Fruit fly (Drosophila melanogaster) whole organism, embryonic: ENCODE data around the gene Cpr65Au.
A peak's percentile ranks its signal among the peaks of the same experiment; 100 is the strongest.

Source experiments
- Adf1 ChIP-seq: fragments of 200-800 bp; sonication (Bioruptor generic); IDR thresholded peaks from 2 replicates; pipeline ENCODE4 v1.3.6; 2022; ENCODE audit warnings: missing biosample characterization, missing genetic modification characterization
- Antp ChIP-seq: fragments of 200-800 bp; sonication (Bioruptor generic); optimal IDR thresholded peaks from 3 replicates; lab custom pipeline; 2016; ENCODE audit warnings: missing biosample characterization, missing genetic modification characterization
- Bdp1 ChIP-seq: fragments of 200-800 bp; sonication (Bioruptor generic); optimal IDR thresholded peaks from 3 replicates; lab custom pipeline; 2016; ENCODE audit warnings: missing biosample characterization, missing genetic modification characterization
- CG10366 ChIP-seq: fragments of 200-800 bp; sonication (Bioruptor generic); IDR thresholded peaks from 2 replicates; pipeline ENCODE4 v1.3.6; 2022; ENCODE audit warnings: missing biosample characterization, missing genetic modification characterization
- CG11093 ChIP-seq: fragments of 200-800 bp; sonication (Bioruptor generic); IDR thresholded peaks from 3 replicates; pipeline ENCODE4 v1.3.6; 2022; ENCODE audit warnings: missing biosample characterization, missing genetic modification characterization
- CG11456 ChIP-seq: fragments of 200-800 bp; sonication (Bioruptor generic); IDR thresholded peaks from 3 replicates; pipeline ENCODE4 v1.3.6; 2022; ENCODE audit warnings: missing biosample characterization, missing genetic modification characterization
- CG12769 ChIP-seq: fragments of 200-800 bp; sonication (Bioruptor generic); optimal IDR thresholded peaks from 2 replicates; lab custom pipeline; 2019; ENCODE audit warnings: missing biosample characterization, mild to moderate bottlenecking, missing genetic modification characterization, moderate library complexity
- CG13296 ChIP-seq: fragments of 200-800 bp; sonication (Bioruptor generic); optimal IDR thresholded peaks from 3 replicates; lab custom pipeline; 2018; ENCODE audit warnings: missing biosample characterization, mild to moderate bottlenecking, missing genetic modification characterization
- CG1529 ChIP-seq: fragments of 200-800 bp; sonication (Bioruptor generic); optimal IDR thresholded peaks from 3 replicates; lab custom pipeline; 2018; ENCODE audit warnings: missing biosample characterization, missing genetic modification characterization
- CG17385 ChIP-seq: fragments of 200-800 bp; sonication (Bioruptor generic); optimal IDR thresholded peaks from 3 replicates; lab custom pipeline; 2018; ENCODE audit warnings: missing biosample characterization, mild to moderate bottlenecking, missing genetic modification characterization
- CG17568 ChIP-seq: fragments of 200-800 bp; sonication (Bioruptor generic); optimal IDR thresholded peaks from 2 replicates; lab custom pipeline; 2018; ENCODE audit warnings: missing biosample characterization, mild to moderate bottlenecking, missing genetic modification characterization, moderate library complexity
- CG2116 ChIP-seq: fragments of 200-800 bp; sonication (Bioruptor generic); optimal IDR thresholded peaks from 3 replicates; lab custom pipeline; 2018; ENCODE audit warnings: missing biosample characterization, mild to moderate bottlenecking, missing genetic modification characterization
- CG2889 ChIP-seq: fragments of 200-800 bp; sonication (Bioruptor generic); IDR thresholded peaks from 3 replicates; pipeline ENCODE4 v1.3.6; 2022; ENCODE audit warnings: missing biosample characterization, missing genetic modification characterization
- CG30020 ChIP-seq: fragments of 200-800 bp; optimal IDR thresholded peaks from 2 replicates; lab custom pipeline; 2019; ENCODE audit warnings: missing biosample characterization, mild to moderate bottlenecking, missing genetic modification characterization, moderate library complexity
- CG31388 ChIP-seq: fragments of 200-800 bp; sonication (Bioruptor generic); optimal IDR thresholded peaks from 2 replicates; lab custom pipeline; 2016; ENCODE audit warnings: missing biosample characterization, missing genetic modification characterization
- CG31441 ChIP-seq: fragments of 200-800 bp; sonication (Bioruptor generic); IDR thresholded peaks from 2 replicates; pipeline ENCODE4 v1.3.6; 2022; ENCODE audit warnings: missing biosample characterization, missing genetic modification characterization
- CG3995 ChIP-seq: fragments of 200-800 bp; sonication (Bioruptor generic); optimal IDR thresholded peaks from 3 replicates; lab custom pipeline; 2016; ENCODE audit warnings: missing biosample characterization, missing genetic modification characterization
- CG43689 ChIP-seq: fragments of 200-800 bp; sonication (Bioruptor generic); IDR thresholded peaks from 2 replicates; pipeline ENCODE4 v1.3.6; 2022; ENCODE audit warnings: missing biosample characterization, missing genetic modification characterization
- CG4424 ChIP-seq: fragments of 200-800 bp; sonication (Bioruptor generic); optimal IDR thresholded peaks from 3 replicates; lab custom pipeline; 2016; ENCODE audit warnings: missing biosample characterization, missing genetic modification characterization
- CG4730 ChIP-seq: fragments of 200-800 bp; sonication (Bioruptor generic); IDR thresholded peaks from 2 replicates; pipeline ENCODE4 v1.3.6; 2022; ENCODE audit warnings: missing biosample characterization, missing genetic modification characterization
- CG5180 ChIP-seq: fragments of 200-800 bp; sonication (Bioruptor generic); optimal IDR thresholded peaks from 3 replicates; lab custom pipeline; 2017; ENCODE audit warnings: missing biosample characterization, missing genetic modification characterization, mild to moderate bottlenecking, moderate library complexity, missing genetic modification reagents
- CG5245 ChIP-seq: fragments of 200-800 bp; sonication (Bioruptor generic); optimal IDR thresholded peaks from 3 replicates; lab custom pipeline; 2016; ENCODE audit warnings: missing biosample characterization, missing genetic modification characterization
- CG7372 ChIP-seq: fragments of 200-800 bp; sonication (Bioruptor generic); IDR thresholded peaks from 2 replicates; pipeline ENCODE4 v1.3.6; 2022; ENCODE audit warnings: missing biosample characterization, missing genetic modification characterization
- CG8290 ChIP-seq, 3 experiments: fragments of 200-800 bp; sonication (Bioruptor generic); optimal IDR thresholded peaks; 2 replicates each; lab custom pipeline; 2016 to 2019; ENCODE audit warnings: missing biosample characterization in 3 of 3, missing genetic modification characterization in 3 of 3, mild to moderate bottlenecking in 2 of 3, moderate library complexity in 1 of 3
- CG8359 ChIP-seq: fragments of 200-800 bp; sonication (Bioruptor generic); optimal IDR thresholded peaks from 2 replicates; lab custom pipeline; 2017; ENCODE audit warnings: missing biosample characterization, mild to moderate bottlenecking, missing genetic modification characterization, borderline replicate concordance
- CG9817 ChIP-seq: fragments of 200-800 bp; sonication (Bioruptor generic); optimal IDR thresholded peaks from 2 replicates; lab custom pipeline; 2018; ENCODE audit warnings: missing biosample characterization, mild to moderate bottlenecking, missing genetic modification characterization, moderate library complexity
- CTCF ChIP-seq: fragments of 200-800 bp; sonication (Bioruptor generic); optimal IDR thresholded peaks from 2 replicates; lab custom pipeline; 2017; ENCODE audit warnings: missing biosample characterization, mild to moderate bottlenecking, missing genetic modification characterization, moderate library complexity
- Ets97D ChIP-seq: fragments of 200-800 bp; sonication (Bioruptor generic); optimal IDR thresholded peaks from 3 replicates; lab custom pipeline; 2016; ENCODE audit warnings: missing biosample characterization, missing genetic modification characterization
- GATAe ChIP-seq: fragments of 200-800 bp; sonication (Bioruptor generic); conservative IDR thresholded peaks from 2 replicates; pipeline ENCODE4 v1.3.6; 2022; ENCODE audit warnings: missing biosample characterization, missing genetic modification characterization
- Hr39 ChIP-seq: fragments of >200 bp; optimal IDR thresholded peaks from 2 replicates; lab custom pipeline; 2017
- Hr78 ChIP-seq, 2 experiments: fragments of 200-800 bp in 1 of 2; fragments of >200 bp in 1 of 2; sonication (Bioruptor generic) in 1 of 2; optimal IDR thresholded peaks; 2 replicates each; lab custom pipeline; 2017 to 2019; ENCODE audit warnings: missing biosample characterization in 2 of 2, missing genetic modification characterization in 2 of 2, mild to moderate bottlenecking in 1 of 2, moderate library complexity in 1 of 2
- Jarid2 ChIP-seq: fragments of 200-800 bp; sonication (Bioruptor generic); optimal IDR thresholded peaks from 3 replicates; lab custom pipeline; 2017; ENCODE audit warnings: mild to moderate bottlenecking, missing biosample characterization, missing genetic modification reagents, missing genetic modification characterization
- MBD-R2 ChIP-seq: fragments of 200-800 bp; sonication (Bioruptor generic); IDR thresholded peaks from 2 replicates; pipeline ENCODE4 v1.3.6; 2022; ENCODE audit warnings: missing biosample characterization, missing genetic modification characterization
- Myb ChIP-seq: fragments of 200-800 bp; sonication (Bioruptor generic); optimal IDR thresholded peaks from 2 replicates; lab custom pipeline; 2016; ENCODE audit warnings: missing biosample characterization, missing genetic modification characterization
- Sin3A ChIP-seq: fragments of >200 bp; optimal IDR thresholded peaks from 2 replicates; lab custom pipeline; 2018
- Spps ChIP-seq: fragments of 200-800 bp; sonication (Bioruptor generic); optimal IDR thresholded peaks from 2 replicates; lab custom pipeline; 2018; ENCODE audit warnings: missing biosample characterization, mild to moderate bottlenecking, missing genetic modification characterization
- Trl ChIP-seq, 3 experiments: fragments of >200 bp in 2 of 3; fragments of 200-800 bp in 1 of 3; sonication (Bioruptor generic) in 1 of 3; optimal IDR thresholded peaks; 2 replicates in 1 of 3; 3 replicates in 2 of 3; lab custom pipeline; 2016 to 2017; ENCODE audit warnings: missing biosample characterization in 1 of 3, missing genetic modification characterization in 1 of 3
- ab ChIP-seq: fragments of 200-800 bp; sonication (Bioruptor generic); optimal IDR thresholded peaks from 2 replicates; lab custom pipeline; 2016; ENCODE audit warnings: missing biosample characterization, missing genetic modification characterization
- dm ChIP-seq: fragments of 200-800 bp; sonication (Bioruptor generic); optimal IDR thresholded peaks from 3 replicates; lab custom pipeline; 2016; ENCODE audit warnings: missing biosample characterization, missing genetic modification characterization
- gce ChIP-seq: fragments of 200-800 bp; sonication (Bioruptor generic); IDR thresholded peaks from 3 replicates; pipeline ENCODE4 v1.3.6; 2022; ENCODE audit warnings: missing biosample characterization, missing genetic modification characterization
- hbn ChIP-seq: fragments of 200-800 bp; sonication (Bioruptor generic); IDR thresholded peaks from 2 replicates; pipeline ENCODE4 v1.3.6; 2022; ENCODE audit warnings: missing biosample characterization, missing genetic modification characterization; ENCODE audit not compliant: partially characterized antibody
- hkb ChIP-seq, 2 experiments: fragments of 200-800 bp in 1 of 2; fragments of >200 bp in 1 of 2; sonication (Bioruptor generic) in 1 of 2; IDR thresholded peaks in 1 of 2; optimal IDR thresholded peaks in 1 of 2; 2 replicates each; pipeline versions ENCODE4 v1.3.6 to Lab custom; 2017 to 2022; ENCODE audit warnings: missing biosample characterization in 1 of 2, missing genetic modification characterization in 1 of 2
- hth ChIP-seq: fragments of >200 bp; optimal IDR thresholded peaks from 2 replicates; lab custom pipeline; 2017; ENCODE audit warnings: inconsistent platforms
- jumu ChIP-seq: fragments of 200-800 bp; sonication (Bioruptor generic); optimal IDR thresholded peaks from 3 replicates; lab custom pipeline; 2016; ENCODE audit warnings: missing biosample characterization, missing genetic modification characterization
- peb ChIP-seq: fragments of 200-800 bp; sonication (Bioruptor generic); IDR thresholded peaks from 2 replicates; pipeline ENCODE4 v1.3.6; 2022; ENCODE audit warnings: missing biosample characterization, missing genetic modification characterization
- pros ChIP-seq: fragments of 200-800 bp; sonication (Bioruptor generic); optimal IDR thresholded peaks from 3 replicates; lab custom pipeline; 2019; ENCODE audit warnings: missing biosample characterization, mild to moderate bottlenecking, missing genetic modification characterization, moderate library complexity
- sc ChIP-seq, 3 experiments: fragments of >200 bp in 2 of 3; fragments of 200-800 bp in 1 of 3; sonication (Bioruptor generic) in 1 of 3; optimal IDR thresholded peaks; 2 replicates in 2 of 3; 3 replicates in 1 of 3; lab custom pipeline; 2017; ENCODE audit warnings: mild to moderate bottlenecking in 1 of 3, missing biosample characterization in 1 of 3, missing genetic modification characterization in 1 of 3, missing genetic modification reagents in 1 of 3
- shn ChIP-seq: fragments of 200-800 bp; sonication (Bioruptor generic); optimal IDR thresholded peaks from 3 replicates; lab custom pipeline; 2016; ENCODE audit warnings: missing biosample characterization, missing genetic modification characterization
- slbo ChIP-seq: fragments of 200-800 bp; sonication (Bioruptor generic); IDR thresholded peaks from 2 replicates; pipeline ENCODE4 v1.3.6; 2022; ENCODE audit warnings: missing biosample characterization, missing genetic modification characterization
- sr ChIP-seq: fragments of 200-800 bp; sonication (Bioruptor generic); IDR thresholded peaks from 3 replicates; pipeline ENCODE4 v1.3.6; 2022; ENCODE audit warnings: missing biosample characterization, missing genetic modification characterization
- stwl ChIP-seq: fragments of 200-800 bp; sonication (Bioruptor generic); optimal IDR thresholded peaks from 3 replicates; lab custom pipeline; 2018; ENCODE audit warnings: missing biosample characterization, mild to moderate bottlenecking, missing genetic modification characterization, moderate library complexity
- zfh1 ChIP-seq: fragments of 200-800 bp; sonication (Bioruptor generic); IDR thresholded peaks from 3 replicates; pipeline ENCODE4 v1.3.6; 2022; ENCODE audit warnings: missing biosample characterization, missing genetic modification characterization

Cpr65Au gene

DNA sequence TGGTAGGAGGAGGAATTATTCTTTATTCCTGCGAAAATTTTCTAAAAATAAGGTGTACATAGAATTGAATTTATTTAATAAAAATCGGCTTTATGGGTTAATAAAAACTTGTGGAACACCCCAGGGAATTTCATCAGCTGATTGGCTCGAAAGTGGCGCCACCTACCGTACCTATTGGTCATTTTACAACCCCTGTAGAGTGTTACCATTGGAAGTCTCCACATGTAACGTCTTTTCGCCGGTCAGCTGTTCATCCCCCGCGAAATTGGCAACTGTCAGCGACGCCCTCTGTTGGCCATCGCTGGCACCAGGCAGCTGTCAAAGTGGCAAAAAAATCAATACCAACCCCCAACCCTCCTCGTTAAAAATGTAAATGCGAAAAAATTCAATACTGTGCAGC, 49.3 kb downstream of the Cpr65Au start, which contains the start of gene CG13293 (continued):
- TF ChIP-seq ab (GFP tag; lab: Kevin White, UChicago) (no peak), stwl (tag; lab: Kevin White, UChicago) (peak; percentile 28), CG11456 (no peak), CG5180 (no peak), gce (GFP tag; lab: Robert Waterston, UW) (no peak), CG8290 (GFP tag; optimal IDR thresholded peaks at IDR 0.05; lab: Kevin White, UChicago) (no peak), CG8290 (tag; optimal IDR thresholded peaks at IDR 0.05; lab: Kevin White, UChicago) (peak in 1 of 2 experiments; percentile 43), dm (no peak), CG2116 (GFP tag; lab: Kevin White, UChicago) (no peak), CG17385 (no peak), CG17568 (GFP tag; lab: Kevin White, UChicago) (no peak), CG31388 (GFP tag; lab: Kevin White, UChicago) (no peak), hkb (optimal IDR thresholded peaks at IDR 0.05; lab: Kevin White, UChicago) (no peak), hkb (GFP tag; IDR thresholded peaks at IDR 0.05; lab: Robert Waterston, UW) (no peak), Sin3A (lab: Kevin White, UChicago) (no peak), hbn (no peak), CG4424 (GFP tag; lab: Kevin White, UChicago) (no peak), jumu (GFP tag; lab: Kevin White, UChicago) (no peak), CG43689 (GFP tag; lab: Robert Waterston, UW) (no peak), Hr39 (lab: Kevin White, UChicago) (no peak), CG10366 (no peak), GATAe (GFP tag; lab: Robert Waterston, UW) (no peak), Adf1 (GFP tag; lab: Robert Waterston, UW) (no peak), hth (lab: Kevin White, UChicago) (no peak), sr (GFP tag; lab: Robert Waterston, UW) (no peak), pros (GFP tag; lab: Kevin White, UChicago) (no peak), CG9817 (tag; lab: Kevin White, UChicago) (no peak), CG1529 (no peak), shn (no peak), Spps (tag; lab: Kevin White, UChicago) (no peak), CG5245 (no peak), CG30020 (no peak), CG7372 (GFP tag; lab: Robert Waterston, UW) (no peak), CG4730 (GFP tag; lab: Robert Waterston, UW) (no peak), CG12769 (tag; lab: Kevin White, UChicago) (no peak), CG31441 (GFP tag; lab: Robert Waterston, UW) (no peak), CG8359 (no peak), CG3995 (GFP tag; lab: Kevin White, UChicago) (no peak), CG13296 (GFP tag; lab: Kevin White, UChicago) (no peak), zfh1 (GFP tag; lab: Robert Waterston, UW) (no peak), Myb (GFP tag; lab: Kevin White, UChicago) (peak; percentile 61), peb (GFP tag; lab: Robert Waterston, UW) (no peak), slbo (no peak), Bdp1 (GFP tag; lab: Kevin White, UChicago) (no peak), MBD-R2 (peak; percentile 22; the same call in 1 of the 2 replicates), Trl (optimal IDR thresholded peaks at IDR 0.05; lab: Kevin White, UChicago) (no peak), Trl (GFP tag; optimal IDR thresholded peaks at IDR 0.05; lab: Kevin White, UChicago) (no peak), CTCF (GFP tag; lab: Kevin White, UChicago) (peak; percentile 93), Antp (GFP tag; lab: Kevin White, UChicago) (no peak), CG11093 (GFP tag; lab: Robert Waterston, UW) (0 out of 3 replicates have a peak, but pooled peaks have one; percentile 8), Ets97D (GFP tag; lab: Kevin White, UChicago) (peak; percentile 2), sc (optimal IDR thresholded peaks at IDR 0.05; lab: Kevin White, UChicago) (no peak), sc (GFP tag; optimal IDR thresholded peaks at IDR 0.05; lab: Kevin White, UChicago) (no peak), Hr78 (GFP tag; optimal IDR thresholded peaks at IDR 0.05; lab: Kevin White, UChicago) (no peak), CG2889 (GFP tag; lab: Robert Waterston, UW) (no peak), Jarid2 (no peak)
